Fruit fly (Drosophila melanogaster) whole organism, embryonic: Measurements from ENCODE around the gene CG42822.

Experiments used
- CG10209 ChIP-seq: fragments of 200-800 bp; sonication (Bioruptor generic); optimal IDR thresholded peaks from 3 replicates; lab custom pipeline; 2017; ENCODE audit warnings: missing biosample characterization, mild to moderate bottlenecking, missing genetic modification characterization, missing genetic modification reagents
- CG10366 ChIP-seq: fragments of 200-800 bp; sonication (Bioruptor generic); IDR thresholded peaks from 2 replicates; pipeline ENCODE4 v1.3.6; 2022; ENCODE audit warnings: missing biosample characterization, missing genetic modification characterization
- CG12236 ChIP-seq: fragments of 200-800 bp; sonication (Bioruptor generic); optimal IDR thresholded peaks from 2 replicates; lab custom pipeline; 2016; ENCODE audit warnings: missing biosample characterization, missing genetic modification characterization
- CG13296 ChIP-seq: fragments of 200-800 bp; sonication (Bioruptor generic); optimal IDR thresholded peaks from 3 replicates; lab custom pipeline; 2018; ENCODE audit warnings: missing biosample characterization, mild to moderate bottlenecking, missing genetic modification characterization
- CG14710 ChIP-seq: fragments of 200-800 bp; sonication (Bioruptor generic); optimal IDR thresholded peaks from 3 replicates; lab custom pipeline; 2019; ENCODE audit warnings: missing biosample characterization, mild to moderate bottlenecking, missing genetic modification characterization, moderate library complexity
- CG14965 ChIP-seq: fragments of 200-800 bp; sonication (Bioruptor generic); optimal IDR thresholded peaks from 2 replicates; lab custom pipeline; 2016; ENCODE audit warnings: missing biosample characterization, missing genetic modification characterization, borderline replicate concordance
- CG15696 ChIP-seq: fragments of 200-800 bp; sonication (Bioruptor generic); optimal IDR thresholded peaks from 2 replicates; lab custom pipeline; 2019; ENCODE audit warnings: missing biosample characterization, mild to moderate bottlenecking, missing genetic modification characterization, moderate library complexity
- CG17328 ChIP-seq: fragments of 200-800 bp; sonication (Bioruptor generic); IDR thresholded peaks from 2 replicates; pipeline ENCODE4 v1.3.6; 2022; ENCODE audit warnings: missing biosample characterization, missing genetic modification characterization
- CG17359 ChIP-seq: fragments of 200-800 bp; sonication (Bioruptor generic); optimal IDR thresholded peaks from 3 replicates; lab custom pipeline; 2018; ENCODE audit warnings: missing biosample characterization, mild to moderate bottlenecking, missing genetic modification characterization, moderate library complexity
- CG1792 ChIP-seq: fragments of 200-800 bp; sonication (Bioruptor generic); optimal IDR thresholded peaks from 2 replicates; lab custom pipeline; 2016; ENCODE audit warnings: missing biosample characterization, missing genetic modification characterization
- CG2678 ChIP-seq: fragments of 200-800 bp; sonication (Bioruptor generic); optimal IDR thresholded peaks from 3 replicates; lab custom pipeline; 2019; ENCODE audit warnings: missing biosample characterization, mild to moderate bottlenecking, missing genetic modification characterization, moderate library complexity
- CG30020 ChIP-seq: fragments of 200-800 bp; optimal IDR thresholded peaks from 2 replicates; lab custom pipeline; 2019; ENCODE audit warnings: missing biosample characterization, mild to moderate bottlenecking, missing genetic modification characterization, moderate library complexity
- CG4328 ChIP-seq: fragments of 200-800 bp; sonication (Bioruptor generic); optimal IDR thresholded peaks from 3 replicates; lab custom pipeline; 2017; ENCODE audit warnings: missing biosample characterization, missing genetic modification reagents, missing genetic modification characterization
- CG43689 ChIP-seq: fragments of 200-800 bp; sonication (Bioruptor generic); IDR thresholded peaks from 2 replicates; pipeline ENCODE4 v1.3.6; 2022; ENCODE audit warnings: missing biosample characterization, missing genetic modification characterization
- CG6813 ChIP-seq: fragments of 200-800 bp; sonication (Bioruptor generic); optimal IDR thresholded peaks from 2 replicates; lab custom pipeline; 2017; ENCODE audit warnings: missing biosample characterization, missing genetic modification characterization, mild to moderate bottlenecking, moderate library complexity, missing genetic modification reagents
- CG7786 ChIP-seq: fragments of 200-800 bp; sonication (Bioruptor generic); optimal IDR thresholded peaks from 2 replicates; lab custom pipeline; 2016; ENCODE audit warnings: missing biosample characterization, missing genetic modification characterization
- CG8281 ChIP-seq: fragments of 200-800 bp; sonication (Bioruptor generic); optimal IDR thresholded peaks from 2 replicates; lab custom pipeline; 2018; ENCODE audit warnings: missing biosample characterization, mild to moderate bottlenecking, missing genetic modification characterization, moderate library complexity
- CG9609 ChIP-seq: fragments of 200-800 bp; sonication (Bioruptor generic); optimal IDR thresholded peaks from 3 replicates; lab custom pipeline; 2016; ENCODE audit warnings: missing biosample characterization, missing genetic modification characterization
- Dref ChIP-seq: fragments of 200-800 bp; sonication (Bioruptor generic); IDR thresholded peaks from 2 replicates; pipeline ENCODE4 v1.3.6; 2022; ENCODE audit warnings: missing biosample characterization, missing genetic modification characterization
- Hey ChIP-seq: fragments of 200-800 bp; sonication (Bioruptor generic); optimal IDR thresholded peaks from 3 replicates; lab custom pipeline; 2018; ENCODE audit warnings: missing biosample characterization, mild to moderate bottlenecking, missing genetic modification characterization
- HmgZ ChIP-seq: fragments of 200-800 bp; sonication (Bioruptor generic); optimal IDR thresholded peaks from 2 replicates; lab custom pipeline; 2018; ENCODE audit warnings: missing biosample characterization, mild to moderate bottlenecking, missing genetic modification characterization
- Hmx ChIP-seq: fragments of 200-800 bp; sonication (Bioruptor generic); optimal IDR thresholded peaks from 2 replicates; lab custom pipeline; 2016; ENCODE audit warnings: missing biosample characterization, missing genetic modification characterization
- Xbp1 ChIP-seq: fragments of 200-800 bp; sonication (Bioruptor generic); optimal IDR thresholded peaks from 3 replicates; lab custom pipeline; 2016; ENCODE audit warnings: missing biosample characterization, mild to moderate bottlenecking, missing genetic modification characterization
- al ChIP-seq: fragments of 200-800 bp; sonication (Bioruptor generic); IDR thresholded peaks from 2 replicates; pipeline ENCODE4 v1.3.6; 2022; ENCODE audit warnings: missing biosample characterization, missing genetic modification characterization
- bowl ChIP-seq: fragments of 200-800 bp; sonication (Bioruptor generic); IDR thresholded peaks from 2 replicates; pipeline ENCODE4 v1.3.6; 2022; ENCODE audit warnings: missing biosample characterization, missing genetic modification characterization
- cas ChIP-seq: fragments of 200-800 bp; sonication (Bioruptor generic); IDR thresholded peaks from 2 replicates; pipeline ENCODE4 v1.3.6; 2022; ENCODE audit warnings: missing biosample characterization, missing genetic modification characterization
- cato ChIP-seq: fragments of 200-800 bp; sonication (Bioruptor generic); optimal IDR thresholded peaks from 2 replicates; lab custom pipeline; 2016; ENCODE audit warnings: missing biosample characterization, missing genetic modification characterization, borderline replicate concordance
- caup ChIP-seq: fragments of 200-800 bp; sonication (Bioruptor generic); optimal IDR thresholded peaks from 3 replicates; lab custom pipeline; 2017; ENCODE audit warnings: missing biosample characterization, mild to moderate bottlenecking, missing genetic modification characterization, moderate library complexity; ENCODE audit not compliant: severe bottlenecking
- chm ChIP-seq: fragments of 200-800 bp; sonication (Bioruptor generic); IDR thresholded peaks from 2 replicates; pipeline ENCODE4 v1.3.6; 2022; ENCODE audit warnings: missing biosample characterization, missing genetic modification characterization
- danr ChIP-seq: fragments of 200-800 bp; sonication (Bioruptor generic); IDR thresholded peaks from 2 replicates; pipeline ENCODE4 v1.3.6; 2022; ENCODE audit warnings: missing biosample characterization, missing genetic modification characterization
- dmrt99B ChIP-seq: fragments of 200-800 bp; sonication (Bioruptor generic); optimal IDR thresholded peaks from 2 replicates; lab custom pipeline; 2018; ENCODE audit warnings: missing biosample characterization, mild to moderate bottlenecking, missing genetic modification characterization, moderate library complexity
- emc ChIP-seq: fragments of 200-800 bp; sonication (Bioruptor generic); optimal IDR thresholded peaks from 2 replicates; lab custom pipeline; 2016; ENCODE audit warnings: missing biosample characterization, missing genetic modification characterization
- fd64A ChIP-seq: fragments of 200-800 bp; sonication (Bioruptor generic); optimal IDR thresholded peaks from 3 replicates; lab custom pipeline; 2018; ENCODE audit warnings: missing biosample characterization, mild to moderate bottlenecking, missing genetic modification characterization
- gsb-n ChIP-seq: fragments of 200-800 bp; sonication (Bioruptor generic); optimal IDR thresholded peaks from 3 replicates; lab custom pipeline; 2018; ENCODE audit warnings: missing biosample characterization, mild to moderate bottlenecking, missing genetic modification characterization
- klu ChIP-seq: fragments of 200-800 bp; sonication (Bioruptor generic); IDR thresholded peaks from 2 replicates; pipeline ENCODE4 v1.3.6; 2022; ENCODE audit warnings: missing biosample characterization, missing genetic modification characterization
- lmd ChIP-seq: fragments of 200-800 bp; sonication (Bioruptor generic); IDR thresholded peaks from 2 replicates; pipeline ENCODE4 v1.3.6; 2022; ENCODE audit warnings: missing biosample characterization, missing genetic modification characterization
- mirr ChIP-seq: fragments of 200-800 bp; sonication (Bioruptor generic); optimal IDR thresholded peaks from 3 replicates; lab custom pipeline; 2018; ENCODE audit warnings: missing biosample characterization, mild to moderate bottlenecking, missing genetic modification characterization
- otp ChIP-seq: fragments of 200-800 bp; sonication (Bioruptor generic); IDR thresholded peaks from 3 replicates; pipeline ENCODE4, ENCODE4 v1.3.6; 2022; ENCODE audit warnings: missing biosample characterization, missing genetic modification characterization
- p53 ChIP-seq: fragments of 200-800 bp; sonication (Bioruptor generic); optimal IDR thresholded peaks from 2 replicates; lab custom pipeline; 2016; ENCODE audit warnings: missing biosample characterization, missing genetic modification characterization
- pb ChIP-seq: fragments of 200-800 bp; sonication (Bioruptor generic); optimal IDR thresholded peaks from 3 replicates; lab custom pipeline; 2016; ENCODE audit warnings: missing biosample characterization, missing genetic modification characterization
- pnt ChIP-seq: fragments of 200-800 bp; sonication (Bioruptor generic); optimal IDR thresholded peaks from 3 replicates; lab custom pipeline; 2016; ENCODE audit warnings: missing biosample characterization, missing genetic modification characterization
- rib ChIP-seq: fragments of 200-800 bp; sonication (Bioruptor generic); IDR thresholded peaks from 2 replicates; pipeline ENCODE4 v1.3.6; 2022; ENCODE audit warnings: missing biosample characterization, missing genetic modification characterization
- row ChIP-seq: fragments of 200-800 bp; sonication (Bioruptor generic); IDR thresholded peaks from 3 replicates; pipeline ENCODE4 v1.3.6; 2022; ENCODE audit warnings: missing biosample characterization, missing genetic modification characterization
- run ChIP-seq: fragments of 200-800 bp; sonication (Bioruptor generic); optimal IDR thresholded peaks from 3 replicates; lab custom pipeline; 2018; ENCODE audit warnings: missing biosample characterization, mild to moderate bottlenecking, missing genetic modification characterization
- sc ChIP-seq, 3 experiments: fragments of >200 bp in 2 of 3; fragments of 200-800 bp in 1 of 3; sonication (Bioruptor generic) in 1 of 3; optimal IDR thresholded peaks; 2 replicates in 2 of 3; 3 replicates in 1 of 3; lab custom pipeline; 2017; ENCODE audit warnings: mild to moderate bottlenecking in 1 of 3, missing biosample characterization in 1 of 3, missing genetic modification characterization in 1 of 3, missing genetic modification reagents in 1 of 3
- sens ChIP-seq: fragments of 200-800 bp; sonication (Bioruptor generic); peaks from one replicate; lab custom pipeline; 2016; ENCODE audit warnings: missing biosample characterization, missing genetic modification characterization
- slou ChIP-seq: fragments of 200-800 bp; sonication (Bioruptor generic); optimal IDR thresholded peaks from 3 replicates; lab custom pipeline; 2016; ENCODE audit warnings: missing biosample characterization, missing genetic modification characterization
- sna ChIP-seq: fragments of 200-800 bp; sonication (Bioruptor generic); IDR thresholded peaks from 2 replicates; pipeline ENCODE4 v1.3.6; 2022; ENCODE audit warnings: missing biosample characterization, missing genetic modification characterization; ENCODE audit not compliant: partially characterized antibody
- tup ChIP-seq: fragments of 200-800 bp; sonication (Bioruptor generic); optimal IDR thresholded peaks from 2 replicates; lab custom pipeline; 2016; ENCODE audit warnings: missing biosample characterization, mild to moderate bottlenecking, missing genetic modification characterization, moderate library complexity
- usp ChIP-seq: fragments of >200 bp; optimal IDR thresholded peaks from 2 replicates; lab custom pipeline; 2017; ENCODE audit warnings: missing biosample characterization, missing genetic modification characterization
- zfh2 ChIP-seq: fragments of 200-800 bp; sonication (Bioruptor generic); optimal IDR thresholded peaks from 2 replicates; lab custom pipeline; 2016; ENCODE audit warnings: missing biosample characterization, missing genetic modification characterization

Gene CG42822

dm6 chr3R:17402434-17402833, 11.3 kb upstream of the CG42822 start, which contains the start of gene Sur-8 (continued):
- TF ChIP-seq Hey (tag; lab: Kevin White, UChicago) (no peak), chm (GFP tag; lab: Robert Waterston, UW) (no peak), danr (no peak), cas (0 out of 2 replicates have a peak, but pooled peaks have one; percentile 24), usp (GFP tag; lab: Kevin White, UChicago) (no peak), CG30020 (tag; lab: Kevin White, UChicago) (no peak), fd64A (GFP tag; lab: Kevin White, UChicago) (peak; percentile 52), CG12236 (GFP tag; lab: Kevin White, UChicago) (no peak), CG14710 (peak; percentile 2), pb (GFP tag; lab: Kevin White, UChicago) (peak; percentile 59), row (GFP tag; lab: Robert Waterston, UW) (0 out of 3 replicates have a peak, but pooled peaks have one; percentile 22), pnt (GFP tag; lab: Kevin White, UChicago) (peak; percentile 65), gsb-n (tag; lab: Kevin White, UChicago) (no peak), al (GFP tag; lab: Robert Waterston, UW) (peak; percentile 21; the same call in 1 of the 2 replicates), rib (GFP tag; lab: Robert Waterston, UW) (peak; percentile 40; the same call in 1 of the 2 replicates), CG6813 (GFP tag; lab: Kevin White, UChicago) (peak; percentile 1), caup (GFP tag; lab: Kevin White, UChicago) (peak; percentile 77), HmgZ (tag; lab: Kevin White, UChicago) (peak; percentile 62), CG17359 (tag; lab: Kevin White, UChicago) (peak; percentile 53), CG9609 (GFP tag; lab: Kevin White, UChicago) (peak; percentile 51), CG10366 (GFP tag; lab: Robert Waterston, UW) (peak; percentile 68), dmrt99B (peak; percentile 55), CG4328 (GFP tag; lab: Kevin White, UChicago) (peak; percentile 21), Xbp1 (GFP tag; lab: Kevin White, UChicago) (peak; percentile 85), CG10209 (peak; percentile 54), emc (no peak), Hmx (GFP tag; lab: Kevin White, UChicago) (no peak), klu (GFP tag; lab: Robert Waterston, UW) (no peak), zfh2 (GFP tag; lab: Kevin White, UChicago) (peak; percentile 13), CG13296 (GFP tag; lab: Kevin White, UChicago) (no peak), mirr (peak; percentile 67), bowl (GFP tag; lab: Robert Waterston, UW) (0 out of 2 replicates have a peak, but pooled peaks have one; percentile 5), tup (no peak), otp (GFP tag; lab: Robert Waterston, UW) (peak; percentile 75; the same call in 2 of the 3 replicates), run (no peak), lmd (GFP tag; lab: Robert Waterston, UW) (peak; percentile 76), CG1792 (GFP tag; lab: Kevin White, UChicago) (peak; percentile 13), CG8281 (tag; lab: Kevin White, UChicago) (no peak), sna (GFP tag; lab: Robert Waterston, UW) (no peak), Dref (GFP tag; lab: Robert Waterston, UW) (peak; percentile 31), CG7786 (GFP tag; lab: Kevin White, UChicago) (no peak), cato (GFP tag; lab: Kevin White, UChicago) (no peak), p53 (GFP tag; lab: Kevin White, UChicago) (peak; percentile 9), slou (GFP tag; lab: Kevin White, UChicago) (peak; percentile 17), CG17328 (GFP tag; lab: Robert Waterston, UW) (peak; percentile 70), sens (peak; percentile 91), sc (optimal IDR thresholded peaks at IDR 0.05; lab: Kevin White, UChicago) (no peak), sc (GFP tag; optimal IDR thresholded peaks at IDR 0.05; lab: Kevin White, UChicago) (no peak), CG14965 (no peak), CG43689 (GFP tag; lab: Robert Waterston, UW) (peak; percentile 48), CG2678 (tag; lab: Kevin White, UChicago) (peak; percentile 48), CG15696 (tag; lab: Kevin White, UChicago) (peak; percentile 34)
